Fruit fly (Drosophila melanogaster): ENCODE data around the gene X11L.

X11L gene

dm6 chrX:17631996-17632612 lies 32.7 kb downstream of the X11L start, which contains the start of the genes corolla and ND-24 (continued):
- TF ChIP-seq az2 (GFP tag; optimal IDR thresholded peaks at IDR 0.05): peak; percentile 85
- peak; percentile 84; the same call in 2 of the 3 replicates for TF ChIP-seq CG17361 (GFP tag; IDR thresholded peaks at IDR 0.05)
- peak; percentile 79 for TF ChIP-seq CG17612 (GFP tag; IDR thresholded peaks at IDR 0.05)
- TF ChIP-seq ase (GFP tag; IDR thresholded peaks at IDR 0.05): peak; percentile 87
- peak; percentile 81 for TF ChIP-seq CG4424 (GFP tag; optimal IDR thresholded peaks at IDR 0.05)
- TF ChIP-seq CG6765 (GFP tag; optimal IDR thresholded peaks at IDR 0.05): peak; percentile 60
- peak; percentile 76 for TF ChIP-seq tup (GFP tag; optimal IDR thresholded peaks at IDR 0.05)
- peak; percentile 91 for TF ChIP-seq Hsf (GFP tag; optimal IDR thresholded peaks at IDR 0.05)
- no peak for TF ChIP-seq Hey (tag; optimal IDR thresholded peaks at IDR 0.05)
- peak; percentile 83 for TF ChIP-seq CG12155 (GFP tag; optimal IDR thresholded peaks at IDR 0.05)
- peak; percentile 83 for TF ChIP-seq CG17359 (tag; optimal IDR thresholded peaks at IDR 0.05)
- TF ChIP-seq Ssrp (tag; optimal IDR thresholded peaks at IDR 0.05): peak; percentile 80
- no peak for TF ChIP-seq org-1 (GFP tag; optimal IDR thresholded peaks at IDR 0.05)
- TF ChIP-seq Deaf1 (tag; optimal IDR thresholded peaks at IDR 0.05): no peak
- TF ChIP-seq otp (GFP tag; IDR thresholded peaks at IDR 0.05): peak; percentile 59; the same call in 1 of the 3 replicates
- peak; percentile 58 for TF ChIP-seq B-H2 (GFP tag; optimal IDR thresholded peaks at IDR 0.05)
- peak; percentile 68 for TF ChIP-seq CG9876 (GFP tag; optimal IDR thresholded peaks at IDR 0.05)
- peak; percentile 71 for TF ChIP-seq Atf-2 (GFP tag; optimal IDR thresholded peaks at IDR 0.05)
- TF ChIP-seq Doc2 (GFP tag; IDR thresholded peaks at IDR 0.05): no peak
- no peak for TF ChIP-seq Dfd (GFP tag; optimal IDR thresholded peaks at IDR 0.05)
- TF ChIP-seq Scr (GFP tag; IDR thresholded peaks at IDR 0.05; ENCODE audit: partially characterized antibody): peak; percentile 91
- peak; percentile 82 for TF ChIP-seq CG2129 (GFP tag; IDR thresholded peaks at IDR 0.05; ENCODE audit: partially characterized antibody)
- no peak for TF ChIP-seq CG31365 (tag; optimal IDR thresholded peaks at IDR 0.05)
- TF ChIP-seq danr (GFP tag; IDR thresholded peaks at IDR 0.05): peak; percentile 79
- TF ChIP-seq sisA (GFP tag; IDR thresholded peaks at IDR 0.05): peak; percentile 92
- peak; percentile 13 for TF ChIP-seq CG7928 (GFP tag; optimal IDR thresholded peaks at IDR 0.05)
- TF ChIP-seq ken (GFP tag; IDR thresholded peaks at IDR 0.05): peak; percentile 82
- peak; percentile 46; the same call in 1 of the 2 replicates for TF ChIP-seq dan (GFP tag; IDR thresholded peaks at IDR 0.05)
- peak; percentile 17 for TF ChIP-seq CG6254 (GFP tag; optimal IDR thresholded peaks at IDR 0.05)
- peak; percentile 91 for TF ChIP-seq CG32772 (GFP tag; IDR thresholded peaks at IDR 0.05)
- TF ChIP-seq CG1603 (tag; optimal IDR thresholded peaks at IDR 0.05): peak; percentile 65
- no peak for TF ChIP-seq fd64A (GFP tag; optimal IDR thresholded peaks at IDR 0.05)
- peak; percentile 87 for TF ChIP-seq CG14441 (GFP tag; IDR thresholded peaks at IDR 0.05)
- TF ChIP-seq Rx (GFP tag; IDR thresholded peaks at IDR 0.05): peak; percentile 75; the same call in 1 of the 2 replicates
- TF ChIP-seq sim (GFP tag; IDR thresholded peaks at IDR 0.05): peak; percentile 79
- TF ChIP-seq CG14710 (tag; optimal IDR thresholded peaks at IDR 0.05): peak; percentile 92
- TF ChIP-seq CG43689 (GFP tag; IDR thresholded peaks at IDR 0.05): peak; percentile 59
- peak; percentile 84 for TF ChIP-seq bab2 (GFP tag; optimal IDR thresholded peaks at IDR 0.05)
- TF ChIP-seq gce (GFP tag; IDR thresholded peaks at IDR 0.05): peak; percentile 59; the same call in 1 of the 3 replicates
- TF ChIP-seq HmgD (GFP tag; optimal IDR thresholded peaks at IDR 0.05): no peak
- peak; percentile 74 for TF ChIP-seq Six4 (GFP tag; optimal IDR thresholded peaks at IDR 0.05)
- peak; percentile 82 for TF ChIP-seq Bgb (GFP tag; IDR thresholded peaks at IDR 0.05; ENCODE audit: partially characterized antibody)
- peak; percentile 75 for TF ChIP-seq Dref (GFP tag; IDR thresholded peaks at IDR 0.05)
- no peak for TF ChIP-seq abd-A (tag; optimal IDR thresholded peaks at IDR 0.05)
- peak; percentile 59 for TF ChIP-seq NK7.1 (GFP tag; optimal IDR thresholded peaks at IDR 0.05)
- peak; percentile 48 for TF ChIP-seq da (GFP tag; optimal IDR thresholded peaks at IDR 0.05)
- TF ChIP-seq tna (GFP tag; IDR thresholded peaks at IDR 0.05; ENCODE audit: partially characterized antibody): peak; percentile 60; the same call in 1 of the 2 replicates
- peak; percentile 84 for TF ChIP-seq CG15514 (GFP tag; optimal IDR thresholded peaks at IDR 0.05)
- TF ChIP-seq CG16813 (GFP tag; IDR thresholded peaks at IDR 0.05; ENCODE audit: partially characterized antibody): peak; percentile 89
- no peak for TF ChIP-seq oc (tag; optimal IDR thresholded peaks at IDR 0.05)

All from whole organism, embryonic.